Fruit fly (Drosophila melanogaster) whole organism, embryonic: ENCODE results near the gene Jon99Ci.

Experiments used
- Abd-B ChIP-seq: fragments of 200-800 bp; sonication (Bioruptor generic); optimal IDR thresholded peaks from 2 replicates; lab custom pipeline; 2018; ENCODE audit warnings: missing biosample characterization, mild to moderate bottlenecking, missing genetic modification characterization, moderate library complexity
- Atf6 ChIP-seq: fragments of 200-800 bp; sonication (Bioruptor generic); IDR thresholded peaks from 2 replicates; pipeline ENCODE4 v1.3.6; 2022; ENCODE audit warnings: missing biosample characterization, missing genetic modification characterization
- CG10366 ChIP-seq: fragments of 200-800 bp; sonication (Bioruptor generic); IDR thresholded peaks from 2 replicates; pipeline ENCODE4 v1.3.6; 2022; ENCODE audit warnings: missing biosample characterization, missing genetic modification characterization
- CG11723 ChIP-seq: fragments of 200-800 bp; sonication (Bioruptor generic); optimal IDR thresholded peaks from 2 replicates; lab custom pipeline; 2017; ENCODE audit warnings: missing biosample characterization, mild to moderate bottlenecking, missing genetic modification characterization
- CG12236 ChIP-seq: fragments of 200-800 bp; sonication (Bioruptor generic); optimal IDR thresholded peaks from 2 replicates; lab custom pipeline; 2016; ENCODE audit warnings: missing biosample characterization, missing genetic modification characterization
- CG12744 ChIP-seq: fragments of 200-800 bp; sonication (Bioruptor generic); optimal IDR thresholded peaks from 2 replicates; lab custom pipeline; 2016; ENCODE audit warnings: missing biosample characterization, missing genetic modification characterization
- CG13296 ChIP-seq: fragments of 200-800 bp; sonication (Bioruptor generic); optimal IDR thresholded peaks from 3 replicates; lab custom pipeline; 2018; ENCODE audit warnings: missing biosample characterization, mild to moderate bottlenecking, missing genetic modification characterization
- CG13775 ChIP-seq: fragments of 200-800 bp; sonication (Bioruptor generic); optimal IDR thresholded peaks from 3 replicates; lab custom pipeline; 2017; ENCODE audit warnings: missing biosample characterization, mild to moderate bottlenecking, missing genetic modification characterization
- CG14441 ChIP-seq: fragments of 200-800 bp; sonication (Bioruptor generic); IDR thresholded peaks from 2 replicates; pipeline ENCODE4 v1.3.6; 2022; ENCODE audit warnings: missing biosample characterization, missing genetic modification characterization
- CG15514 ChIP-seq: fragments of 200-800 bp; sonication (Bioruptor generic); optimal IDR thresholded peaks from 3 replicates; lab custom pipeline; 2017; ENCODE audit warnings: missing biosample characterization, missing genetic modification characterization, mild to moderate bottlenecking, moderate library complexity, missing genetic modification reagents
- CG2129 ChIP-seq: fragments of 200-800 bp; sonication (Bioruptor generic); IDR thresholded peaks from 2 replicates; pipeline ENCODE4 v1.3.6; 2022; ENCODE audit warnings: missing biosample characterization, missing genetic modification characterization; ENCODE audit not compliant: partially characterized antibody
- CG31224 ChIP-seq: fragments of 200-800 bp; sonication (Bioruptor generic); IDR thresholded peaks from 2 replicates; pipeline ENCODE4 v1.3.6; 2022; ENCODE audit warnings: missing biosample characterization, missing genetic modification characterization
- CG31388 ChIP-seq: fragments of 200-800 bp; sonication (Bioruptor generic); optimal IDR thresholded peaks from 2 replicates; lab custom pipeline; 2016; ENCODE audit warnings: missing biosample characterization, missing genetic modification characterization
- CG31441 ChIP-seq: fragments of 200-800 bp; sonication (Bioruptor generic); IDR thresholded peaks from 2 replicates; pipeline ENCODE4 v1.3.6; 2022; ENCODE audit warnings: missing biosample characterization, missing genetic modification characterization
- CG34224 ChIP-seq: fragments of 200-800 bp; sonication (Bioruptor generic); IDR thresholded peaks from 3 replicates; pipeline ENCODE4 v1.3.6; 2022; ENCODE audit warnings: missing biosample characterization, missing genetic modification characterization; ENCODE audit not compliant: partially characterized antibody
- CG4328 ChIP-seq: fragments of 200-800 bp; sonication (Bioruptor generic); optimal IDR thresholded peaks from 3 replicates; lab custom pipeline; 2017; ENCODE audit warnings: missing biosample characterization, missing genetic modification reagents, missing genetic modification characterization
- CG5245 ChIP-seq: fragments of 200-800 bp; sonication (Bioruptor generic); optimal IDR thresholded peaks from 3 replicates; lab custom pipeline; 2016; ENCODE audit warnings: missing biosample characterization, missing genetic modification characterization
- CG7963 ChIP-seq: fragments of 200-800 bp; sonication (Bioruptor generic); IDR thresholded peaks from 3 replicates; pipeline ENCODE4 v1.3.6; 2022; ENCODE audit warnings: missing biosample characterization, missing genetic modification characterization; ENCODE audit not compliant: partially characterized antibody
- CG9876 ChIP-seq: fragments of 200-800 bp; sonication (Bioruptor generic); optimal IDR thresholded peaks from 2 replicates; lab custom pipeline; 2016; ENCODE audit warnings: missing biosample characterization, missing genetic modification characterization
- CTCF ChIP-seq: fragments of 200-800 bp; sonication (Bioruptor generic); optimal IDR thresholded peaks from 2 replicates; lab custom pipeline; 2017; ENCODE audit warnings: missing biosample characterization, mild to moderate bottlenecking, missing genetic modification characterization, moderate library complexity
- Camta ChIP-seq: fragments of 200-800 bp; sonication (Bioruptor generic); optimal IDR thresholded peaks from 2 replicates; lab custom pipeline; 2016; ENCODE audit warnings: missing biosample characterization, missing genetic modification characterization
- Dref ChIP-seq: fragments of 200-800 bp; sonication (Bioruptor generic); IDR thresholded peaks from 2 replicates; pipeline ENCODE4 v1.3.6; 2022; ENCODE audit warnings: missing biosample characterization, missing genetic modification characterization
- Ets65A ChIP-seq: fragments of 200-800 bp; sonication (Bioruptor generic); peaks from one replicate; lab custom pipeline; 2016; ENCODE audit warnings: missing biosample characterization, missing genetic modification characterization
- HHEX ChIP-seq: fragments of 200-800 bp; sonication (Bioruptor generic); optimal IDR thresholded peaks from 3 replicates; lab custom pipeline; 2017; ENCODE audit warnings: missing biosample characterization, mild to moderate bottlenecking, missing genetic modification characterization, missing genetic modification reagents
- Lim3 ChIP-seq: fragments of 200-800 bp; sonication (Bioruptor generic); IDR thresholded peaks from 2 replicates; pipeline ENCODE4 v1.3.6; 2022; ENCODE audit warnings: missing biosample characterization, missing genetic modification characterization
- Oaz ChIP-seq: fragments of 200-800 bp; sonication (Bioruptor generic); IDR thresholded peaks from 2 replicates; pipeline ENCODE4 v1.3.6; 2022; ENCODE audit warnings: missing biosample characterization, missing genetic modification characterization
- Six4 ChIP-seq: fragments of 200-800 bp; sonication (Bioruptor generic); optimal IDR thresholded peaks from 2 replicates; lab custom pipeline; 2016; ENCODE audit warnings: missing biosample characterization, missing genetic modification characterization
- Sox100B ChIP-seq: fragments of 200-800 bp; sonication (Bioruptor generic); optimal IDR thresholded peaks from 3 replicates; lab custom pipeline; 2018; ENCODE audit warnings: missing biosample characterization, mild to moderate bottlenecking, missing genetic modification characterization
- Sox102F ChIP-seq: fragments of 200-800 bp; sonication (Bioruptor generic); optimal IDR thresholded peaks from 2 replicates; lab custom pipeline; 2018; ENCODE audit warnings: missing biosample characterization, mild to moderate bottlenecking, missing genetic modification characterization, moderate library complexity
- bcd ChIP-seq: fragments of 200-800 bp; sonication (Bioruptor generic); optimal IDR thresholded peaks from 2 replicates; lab custom pipeline; 2017; ENCODE audit warnings: missing biosample characterization, mild to moderate bottlenecking, missing genetic modification characterization
- bigmax ChIP-seq: fragments of 200-800 bp; sonication (Bioruptor generic); optimal IDR thresholded peaks from 2 replicates; lab custom pipeline; 2018; ENCODE audit warnings: missing biosample characterization, mild to moderate bottlenecking, missing genetic modification characterization
- bowl ChIP-seq: fragments of 200-800 bp; sonication (Bioruptor generic); IDR thresholded peaks from 2 replicates; pipeline ENCODE4 v1.3.6; 2022; ENCODE audit warnings: missing biosample characterization, missing genetic modification characterization
- cg ChIP-seq: fragments of 200-800 bp; sonication (Bioruptor generic); optimal IDR thresholded peaks from 3 replicates; lab custom pipeline; 2019; ENCODE audit warnings: missing biosample characterization, mild to moderate bottlenecking, missing genetic modification characterization, moderate library complexity
- chm ChIP-seq: fragments of 200-800 bp; sonication (Bioruptor generic); IDR thresholded peaks from 2 replicates; pipeline ENCODE4 v1.3.6; 2022; ENCODE audit warnings: missing biosample characterization, missing genetic modification characterization
- chn ChIP-seq: fragments of 200-800 bp; sonication (Bioruptor generic); optimal IDR thresholded peaks from 2 replicates; lab custom pipeline; 2016; ENCODE audit warnings: missing biosample characterization, missing genetic modification characterization
- croc ChIP-seq: fragments of 200-800 bp; sonication (Bioruptor generic); conservative IDR thresholded peaks from 3 replicates; pipeline ENCODE4 v1.3.6; 2022; ENCODE audit warnings: missing biosample characterization, missing genetic modification characterization
- da ChIP-seq: fragments of 200-800 bp; sonication (Bioruptor generic); optimal IDR thresholded peaks from 2 replicates; lab custom pipeline; 2016; ENCODE audit warnings: missing biosample characterization, missing genetic modification characterization
- esg ChIP-seq: fragments of 200-800 bp; sonication (Bioruptor generic); conservative IDR thresholded peaks from 2 replicates; pipeline ENCODE4 v1.3.6; 2022; ENCODE audit warnings: missing biosample characterization, missing genetic modification characterization
- gro ChIP-seq: fragments of 200-800 bp; sonication (Bioruptor generic); optimal IDR thresholded peaks from 2 replicates; lab custom pipeline; 2016; ENCODE audit warnings: missing biosample characterization, missing genetic modification characterization
- ham ChIP-seq: fragments of 200-800 bp; sonication (Bioruptor generic); IDR thresholded peaks from 2 replicates; pipeline ENCODE4 v1.3.6; 2022; ENCODE audit warnings: missing biosample characterization, missing genetic modification characterization
- mld ChIP-seq: fragments of 200-800 bp; sonication (Bioruptor generic); IDR thresholded peaks from 3 replicates; pipeline ENCODE4 v1.3.6; 2022; ENCODE audit warnings: missing biosample characterization, missing genetic modification characterization; ENCODE audit not compliant: partially characterized antibody
- org-1 ChIP-seq: fragments of 200-800 bp; sonication (Bioruptor generic); optimal IDR thresholded peaks from 2 replicates; lab custom pipeline; 2017; ENCODE audit warnings: missing biosample characterization, missing genetic modification characterization
- peb ChIP-seq: fragments of 200-800 bp; sonication (Bioruptor generic); IDR thresholded peaks from 2 replicates; pipeline ENCODE4 v1.3.6; 2022; ENCODE audit warnings: missing biosample characterization, missing genetic modification characterization
- sd ChIP-seq: fragments of 200-800 bp; sonication (Bioruptor generic); optimal IDR thresholded peaks from 3 replicates; lab custom pipeline; 2018; ENCODE audit warnings: missing biosample characterization, mild to moderate bottlenecking, missing genetic modification characterization, moderate library complexity
- sima ChIP-seq: fragments of 200-800 bp; sonication (Bioruptor generic); optimal IDR thresholded peaks from 2 replicates; lab custom pipeline; 2016; ENCODE audit warnings: missing biosample characterization, missing genetic modification characterization
- ssp ChIP-seq: fragments of 200-800 bp; sonication (Bioruptor generic); IDR thresholded peaks from 2 replicates; pipeline ENCODE4 v1.3.6; 2022; ENCODE audit warnings: missing biosample characterization, missing genetic modification characterization
- ttk ChIP-seq: fragments of 200-800 bp; sonication (Bioruptor generic); IDR thresholded peaks from 2 replicates; pipeline ENCODE4 v2.1.2; 2022; ENCODE audit warnings: missing biosample characterization, missing genetic modification characterization
- twi ChIP-seq: fragments of 200-800 bp; optimal IDR thresholded peaks from 2 replicates; lab custom pipeline; 2019; ENCODE audit warnings: missing biosample characterization, mild to moderate bottlenecking, missing genetic modification characterization, moderate library complexity
- unpg ChIP-seq: fragments of 200-800 bp; sonication (Bioruptor generic); optimal IDR thresholded peaks from 3 replicates; lab custom pipeline; 2018; ENCODE audit warnings: missing biosample characterization, mild to moderate bottlenecking, missing genetic modification characterization, moderate library complexity
- vfl ChIP-seq: fragments of 200-800 bp; sonication (Bioruptor generic); optimal IDR thresholded peaks from 2 replicates; lab custom pipeline; 2016; ENCODE audit warnings: missing biosample characterization, missing genetic modification characterization
- vnd ChIP-seq: fragments of 200-800 bp; sonication (Bioruptor generic); IDR thresholded peaks from 3 replicates; pipeline ENCODE4 v1.3.6; 2022; ENCODE audit warnings: missing biosample characterization, missing genetic modification characterization; ENCODE audit not compliant: partially characterized antibody
- wor ChIP-seq: fragments of 200-800 bp; sonication (Bioruptor generic); IDR thresholded peaks from 2 replicates; pipeline ENCODE4 v1.3.6; 2022; ENCODE audit warnings: missing biosample characterization, missing genetic modification characterization

Gene Jon99Ci

DNA sequence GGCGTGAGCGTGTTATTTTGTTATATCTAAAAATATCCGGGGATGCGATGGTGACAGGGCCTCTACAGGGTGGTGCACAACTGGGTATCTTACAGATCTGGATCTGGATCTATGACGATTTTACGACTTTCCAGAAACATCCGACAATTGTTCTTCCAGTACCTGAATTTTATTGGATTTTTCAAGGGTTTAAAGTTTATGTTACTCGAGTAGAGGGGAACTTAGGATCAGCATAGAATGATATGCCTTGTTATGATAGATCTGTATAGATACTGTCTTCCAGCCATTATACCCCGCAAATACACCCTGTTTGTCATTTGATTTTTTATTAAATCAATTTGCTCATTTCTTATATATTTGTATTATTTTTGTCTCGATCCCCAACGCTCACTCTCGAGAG is 31.6 kb downstream of the Jon99Ci start (continued):
- TF ChIP-seq bcd (GFP tag; lab: Kevin White, UChicago): peak; percentile 67
- TF ChIP-seq Sox100B (GFP tag; lab: Kevin White, UChicago): peak; percentile 61
- TF ChIP-seq CG14441 (GFP tag; lab: Robert Waterston, UW): peak; percentile 74
- no peak for TF ChIP-seq CG12744
- TF ChIP-seq bowl (GFP tag; lab: Robert Waterston, UW): no peak
- peak; percentile 32 for TF ChIP-seq wor (GFP tag; lab: Robert Waterston, UW)
- TF ChIP-seq mld (GFP tag; lab: Robert Waterston, UW): no peak
- no peak for TF ChIP-seq Dref (GFP tag; lab: Robert Waterston, UW)
- no peak for TF ChIP-seq sd (tag; lab: Kevin White, UChicago)
- 0 out of 2 replicates have a peak, but pooled peaks have one; percentile 32 for TF ChIP-seq ham (GFP tag; lab: Robert Waterston, UW)
- no peak for TF ChIP-seq CTCF (GFP tag; lab: Kevin White, UChicago)
- TF ChIP-seq CG5245 (GFP tag; lab: Kevin White, UChicago): no peak
- TF ChIP-seq twi (tag; lab: Kevin White, UChicago): peak; percentile 20
- TF ChIP-seq CG11723 (GFP tag; lab: Kevin White, UChicago): peak; percentile 24
- TF ChIP-seq CG13775 (GFP tag; lab: Kevin White, UChicago): peak; percentile 10
- TF ChIP-seq CG7963 (GFP tag; lab: Robert Waterston, UW): no peak
- no peak; the same call in 2 of the 3 replicates for TF ChIP-seq croc
- peak; percentile 18 for TF ChIP-seq CG31388
- TF ChIP-seq ssp: peak; percentile 57
- peak; percentile 8 for TF ChIP-seq CG4328 (GFP tag; lab: Kevin White, UChicago)
- TF ChIP-seq peb (GFP tag; lab: Robert Waterston, UW): no peak
- peak; percentile 80 for TF ChIP-seq Ets65A (GFP tag; lab: Kevin White, UChicago)
- peak; percentile 72 for TF ChIP-seq Sox102F (GFP tag; lab: Kevin White, UChicago)
- TF ChIP-seq unpg (GFP tag; lab: Kevin White, UChicago): peak; percentile 69
- no peak for TF ChIP-seq da
- TF ChIP-seq Atf6 (GFP tag; lab: Robert Waterston, UW): peak; percentile 73
- peak; percentile 76 for TF ChIP-seq CG31441
- TF ChIP-seq chm: no peak
- TF ChIP-seq Abd-B (GFP tag; lab: Kevin White, UChicago): peak; percentile 48
- peak; percentile 35 for TF ChIP-seq org-1 (GFP tag; lab: Kevin White, UChicago)
- TF ChIP-seq CG13296 (GFP tag; lab: Kevin White, UChicago): peak; percentile 66
- peak; percentile 59; the same call in 1 of the 2 replicates for TF ChIP-seq CG31224
- no peak for TF ChIP-seq CG2129 (GFP tag; lab: Robert Waterston, UW)
- TF ChIP-seq vnd (GFP tag; lab: Robert Waterston, UW): no peak
- peak; percentile 60 for TF ChIP-seq CG10366 (GFP tag; lab: Robert Waterston, UW)
- peak; percentile 38 for TF ChIP-seq gro (GFP tag; lab: Kevin White, UChicago)
- TF ChIP-seq bigmax (GFP tag; lab: Kevin White, UChicago): no peak
- TF ChIP-seq CG34224 (GFP tag; lab: Robert Waterston, UW): no peak
- TF ChIP-seq esg (GFP tag; lab: Robert Waterston, UW): peak; percentile 35; the same call in 1 of the 2 replicates
- peak; percentile 28 for TF ChIP-seq CG9876 (GFP tag; lab: Kevin White, UChicago)
- no peak for TF ChIP-seq Lim3
- TF ChIP-seq Oaz (GFP tag; lab: Robert Waterston, UW): 0 out of 2 replicates have a peak, but pooled peaks have one; percentile 22
- TF ChIP-seq vfl (GFP tag; lab: Kevin White, UChicago): no peak
- peak; percentile 29; the same call in 1 of the 2 replicates for TF ChIP-seq ttk (GFP tag; lab: Robert Waterston, UW)
- no peak for TF ChIP-seq CG12236 (GFP tag; lab: Kevin White, UChicago)
- peak; percentile 27 for TF ChIP-seq Camta (GFP tag; lab: Kevin White, UChicago)
- peak; percentile 31 for TF ChIP-seq Six4 (GFP tag; lab: Kevin White, UChicago)
- TF ChIP-seq CG15514 (GFP tag; lab: Kevin White, UChicago): peak; percentile 23
- peak; percentile 63 for TF ChIP-seq HHEX (GFP tag; lab: Kevin White, UChicago)
- TF ChIP-seq cg (GFP tag; lab: Kevin White, UChicago): no peak
- no peak for TF ChIP-seq sima
- no peak for TF ChIP-seq chn
